Worm (Caenorhabditis elegans) whole organism, L1 larva: Measurements from ENCODE around the gene ugt-9.

Experiments used
- ceh-82 ChIP-seq, 3 experiments: fragments of 150-350 bp in 1 of 3; sonication (generic microtip) in 2 of 3; optimal IDR thresholded peaks; 2 replicates each; lab custom pipeline; 2014 to 2017; ENCODE audit warnings: missing biosample characterization in 3 of 3, missing genetic modification characterization in 3 of 3
- efl-3 ChIP-seq: fragments of 200-800 bp; sonication (Bioruptor generic); optimal IDR thresholded peaks from 2 replicates; lab custom pipeline; 2018; ENCODE audit warnings: mild to moderate bottlenecking, missing genetic modification characterization, missing compliant biosample characterization
- elt-2 ChIP-seq: sonication (generic microtip); optimal IDR thresholded peaks from 2 replicates; lab custom pipeline; 2016; ENCODE audit warnings: missing genetic modification characterization, mild to moderate bottlenecking, inconsistent platforms, missing compliant biosample characterization, missing genetic modification reagents
- ets-5 ChIP-seq: fragments of 200-800 bp; sonication (Bioruptor generic); IDR thresholded peaks from 2 replicates; pipeline ENCODE4 v1.3.6; 2022; ENCODE audit warnings: missing genetic modification characterization, missing compliant biosample characterization
- lin-13 ChIP-seq: fragments of 150-350 bp; optimal IDR thresholded peaks from 2 replicates; lab custom pipeline; 2014; ENCODE audit warnings: missing biosample characterization, missing genetic modification reagents, missing genetic modification characterization
- lin-35 ChIP-seq, 2 experiments: fragments of 150-350 bp; optimal IDR thresholded peaks; 2 replicates each; lab custom pipeline; 2014; ENCODE audit warnings: missing biosample characterization in 2 of 2, missing genetic modification characterization in 2 of 2, missing genetic modification reagents in 2 of 2
- nhr-19 ChIP-seq: fragments of 200-800 bp; sonication (Bioruptor generic); conservative IDR thresholded peaks from 2 replicates; pipeline ENCODE4 v1.3.6; 2022; ENCODE audit warnings: missing genetic modification characterization, missing compliant biosample characterization
- nhr-28 ChIP-seq: fragments of 150-350 bp; optimal IDR thresholded peaks from 2 replicates; lab custom pipeline; 2014; ENCODE audit warnings: missing biosample characterization, missing genetic modification characterization
- nhr-77 ChIP-seq: fragments of 150-350 bp; optimal IDR thresholded peaks from 2 replicates; lab custom pipeline; 2014; ENCODE audit warnings: missing biosample characterization, missing genetic modification characterization
- unc-130 ChIP-seq: fragments of 150-350 bp; optimal IDR thresholded peaks from 2 replicates; lab custom pipeline; 2017; ENCODE audit warnings: missing biosample characterization, missing genetic modification characterization, inconsistent platforms
- ztf-11 ChIP-seq, 2 experiments: sonication (generic microtip); optimal IDR thresholded peaks; 2 replicates each; lab custom pipeline; 2016 to 2017; ENCODE audit warnings: missing genetic modification characterization in 2 of 2, missing biosample characterization in 1 of 2, missing compliant biosample characterization in 1 of 2

- no peak for TF ChIP-seq ceh-82 (tag; optimal IDR thresholded peaks at IDR 0.05; lab: Kevin White, UChicago)
- no peak for TF ChIP-seq efl-3 (GFP tag; lab: Kevin White, UChicago)
- TF ChIP-seq ztf-11 (tag; optimal IDR thresholded peaks at IDR 0.05; lab: Kevin White, UChicago), result no peak
- TF ChIP-seq nhr-77, result no peak
- no peak for TF ChIP-seq nhr-19 (GFP tag; lab: Robert Waterston, UW)
- peak in 1 of 2 experiments; percentile 28 for TF ChIP-seq lin-35 (GFP tag; optimal IDR thresholded peaks at IDR 0.05; lab: Kevin White, UChicago)
- TF ChIP-seq elt-2, result no peak
- TF ChIP-seq ets-5, result no peak
- no peak for TF ChIP-seq unc-130 (tag; lab: Kevin White, UChicago)
- no peak for TF ChIP-seq nhr-28 (tag; lab: Kevin White, UChicago)
- TF ChIP-seq lin-13 (GFP tag; lab: Kevin White, UChicago), result no peak
Observed at ce11 chrV:4847424-4847823, 48.4 kb upstream of the ugt-9 start, which contains the start of gene abhd-5.1.
